Worm (Caenorhabditis elegans) whole organism, young adult: Measurements from ENCODE around the gene R05H5.7.

ENCODE experiments used
- gei-17 ChIP-seq: fragments of 200-800 bp; sonication (Bioruptor generic); optimal IDR thresholded peaks from 2 replicates; lab custom pipeline; 2018; ENCODE audit warnings: mild to moderate bottlenecking, missing genetic modification characterization, missing compliant biosample characterization
- lin-35 ChIP-seq, 3 experiments: fragments of 150-350 bp in 2 of 3; sonication (generic microtip) in 1 of 3; optimal IDR thresholded peaks; 2 replicates each; lab custom pipeline; 2014 to 2018; ENCODE audit warnings: missing biosample characterization in 3 of 3, missing genetic modification characterization in 3 of 3, missing genetic modification reagents in 3 of 3

- TF ChIP-seq gei-17 (GFP tag; lab: Kevin White, UChicago) (no peak), lin-35 (GFP tag; optimal IDR thresholded peaks at IDR 0.05; lab: Kevin White, UChicago) (no peak)
Observed at ce11 chrII:10220631-10221030, 28.3 kb downstream of the R05H5.7 start.
